Fruit fly (Drosophila melanogaster): ENCODE measurements around the gene CG13933.

The CG13933 gene

dm6 chr3L:1746338-1747199 lies 28.4 kb downstream of the CG13933 start, which contains the start of gene CG13921 (continued):
- peak; percentile 98 for TF ChIP-seq Abd-B (GFP tag; optimal IDR thresholded peaks at IDR 0.05)
- TF ChIP-seq CG4730 (GFP tag; IDR thresholded peaks at IDR 0.05), result peak; percentile 99
- TF ChIP-seq CG10959 (GFP tag; IDR thresholded peaks at IDR 0.05), result peak; percentile 100
- TF ChIP-seq slp2 (GFP tag; optimal IDR thresholded peaks at IDR 0.05), result peak; percentile 99
- TF ChIP-seq CG4404 (GFP tag; IDR thresholded peaks at IDR 0.05), result peak; percentile 99
- TF ChIP-seq CG12744 (GFP tag; optimal IDR thresholded peaks at IDR 0.05), result peak; percentile 99
- peak; percentile 98 for TF ChIP-seq CG12236 (GFP tag; optimal IDR thresholded peaks at IDR 0.05)
- TF ChIP-seq CG3065 (GFP tag; optimal IDR thresholded peaks at IDR 0.05), result peak; percentile 98
- peak; percentile 96 for TF ChIP-seq CG31441 (GFP tag; IDR thresholded peaks at IDR 0.05)
- peak; percentile 98 for TF ChIP-seq shn (GFP tag; optimal IDR thresholded peaks at IDR 0.05)
- TF ChIP-seq crc (GFP tag; optimal IDR thresholded peaks at IDR 0.05), result peak; percentile 99
- TF ChIP-seq ttk (GFP tag; IDR thresholded peaks at IDR 0.05), result peak; percentile 99
- TF ChIP-seq CG12942 (GFP tag; optimal IDR thresholded peaks at IDR 0.05), result peak; percentile 98
- peak; percentile 59 for TF ChIP-seq pfk (GFP tag; optimal IDR thresholded peaks at IDR 0.05)
- TF ChIP-seq bcd (GFP tag; optimal IDR thresholded peaks at IDR 0.05), result peak; percentile 99
- TF ChIP-seq CG1529 (GFP tag; optimal IDR thresholded peaks at IDR 0.05), result peak; percentile 98
- no peak for TF ChIP-seq vnd (GFP tag; IDR thresholded peaks at IDR 0.05; ENCODE audit: partially characterized antibody)
- peak; percentile 98 for TF ChIP-seq toy (GFP tag; IDR thresholded peaks at IDR 0.05)
- peak; percentile 99 for TF ChIP-seq ken (GFP tag; IDR thresholded peaks at IDR 0.05)
- TF ChIP-seq CG30431 (GFP tag; optimal IDR thresholded peaks at IDR 0.05), result peak; percentile 99
- TF ChIP-seq CG15514 (GFP tag; optimal IDR thresholded peaks at IDR 0.05), result peak; percentile 92
- peak; percentile 99 for TF ChIP-seq ATbp (GFP tag; optimal IDR thresholded peaks at IDR 0.05)
- TF ChIP-seq CG8281 (tag; optimal IDR thresholded peaks at IDR 0.05), result peak; percentile 93
- peak; percentile 97 for TF ChIP-seq fu2 (GFP tag; optimal IDR thresholded peaks at IDR 0.05)
- peak; percentile 99 to 100 for TF ChIP-seq chif (GFP tag; optimal IDR thresholded peaks at IDR 0.05)
- peak; percentile 98 for TF ChIP-seq CG15269 (tag; optimal IDR thresholded peaks at IDR 0.05)
- TF ChIP-seq C15 (GFP tag; IDR thresholded peaks at IDR 0.05), result peak; percentile 98
- peak; percentile 99 for TF ChIP-seq CG8388 (GFP tag; optimal IDR thresholded peaks at IDR 0.05)
- TF ChIP-seq HHEX (GFP tag; optimal IDR thresholded peaks at IDR 0.05), result peak; percentile 99
- no peak for TF ChIP-seq hth (optimal IDR thresholded peaks at IDR 0.05)
- peak; percentile 95 for TF ChIP-seq Ets97D (GFP tag; optimal IDR thresholded peaks at IDR 0.05)
- peak; percentile 99 for TF ChIP-seq al (GFP tag; IDR thresholded peaks at IDR 0.05)
- peak; percentile 100 for TF ChIP-seq pnt (GFP tag; optimal IDR thresholded peaks at IDR 0.05)
- TF ChIP-seq Pdp1 (GFP tag; optimal IDR thresholded peaks at IDR 0.05), result peak; percentile 99 to 100
- peak; percentile 99 for TF ChIP-seq Ada2b (GFP tag; IDR thresholded peaks at IDR 0.05)
- peak; percentile 99 for TF ChIP-seq CG10654 (GFP tag; optimal IDR thresholded peaks at IDR 0.05)
- peak; percentile 86 for TF ChIP-seq Deaf1 (tag; optimal IDR thresholded peaks at IDR 0.05)
- peak; percentile 98 for TF ChIP-seq CG12219 (GFP tag; optimal IDR thresholded peaks at IDR 0.05)
- peak; percentile 96 for TF ChIP-seq CG43689 (GFP tag; IDR thresholded peaks at IDR 0.05)
- TF ChIP-seq bigmax (GFP tag; optimal IDR thresholded peaks at IDR 0.05), result peak; percentile 63
- peak; percentile 92 for TF ChIP-seq ssp (GFP tag; IDR thresholded peaks at IDR 0.05)
- peak; percentile 98 for TF ChIP-seq CG15479 (GFP tag; optimal IDR thresholded peaks at IDR 0.05)
- peak; percentile 97 for TF ChIP-seq Sox100B (GFP tag; optimal IDR thresholded peaks at IDR 0.05)
- peak; percentile 99 for TF ChIP-seq bab2 (GFP tag; optimal IDR thresholded peaks at IDR 0.05)
- peak; percentile 96 for TF ChIP-seq HmgD (GFP tag; optimal IDR thresholded peaks at IDR 0.05)
- TF ChIP-seq h (optimal IDR thresholded peaks at IDR 0.05), result no peak
- TF ChIP-seq CG17802 (tag; optimal IDR thresholded peaks at IDR 0.05), result peak; percentile 93
- TF ChIP-seq CG17361 (GFP tag; IDR thresholded peaks at IDR 0.05), result peak; percentile 99
- TF ChIP-seq CG18476 (GFP tag; optimal IDR thresholded peaks at IDR 0.05), result peak; percentile 98
- peak; percentile 14 for TF ChIP-seq cad (GFP tag; optimal IDR thresholded peaks at IDR 0.05)
